Fruit fly (Drosophila melanogaster) whole organism, embryonic: Measurements from ENCODE around the gene Syx13.

Experiments
- Ada2b ChIP-seq: fragments of 200-800 bp; sonication (Bioruptor generic); IDR thresholded peaks from 2 replicates; pipeline ENCODE4 v1.3.6; 2022; ENCODE audit warnings: missing biosample characterization, missing genetic modification characterization
- Antp ChIP-seq: fragments of 200-800 bp; sonication (Bioruptor generic); optimal IDR thresholded peaks from 3 replicates; lab custom pipeline; 2016; ENCODE audit warnings: missing biosample characterization, missing genetic modification characterization
- CG10267 ChIP-seq: fragments of 200-800 bp; sonication (Bioruptor generic); optimal IDR thresholded peaks from 2 replicates; lab custom pipeline; 2018; ENCODE audit warnings: missing biosample characterization, mild to moderate bottlenecking, missing genetic modification characterization, moderate library complexity
- CG11398 ChIP-seq: fragments of 200-800 bp; sonication (Bioruptor generic); optimal IDR thresholded peaks from 2 replicates; lab custom pipeline; 2016; ENCODE audit warnings: missing biosample characterization, missing genetic modification characterization
- CG16813 ChIP-seq: fragments of 200-800 bp; sonication (Bioruptor generic); IDR thresholded peaks from 3 replicates; pipeline ENCODE4 v1.3.6; 2022; ENCODE audit warnings: missing biosample characterization, missing genetic modification characterization; ENCODE audit not compliant: partially characterized antibody
- CG17802 ChIP-seq: fragments of 200-800 bp; sonication (Bioruptor generic); optimal IDR thresholded peaks from 2 replicates; lab custom pipeline; 2018; ENCODE audit warnings: missing biosample characterization, mild to moderate bottlenecking, missing genetic modification characterization, moderate library complexity
- CG2129 ChIP-seq: fragments of 200-800 bp; sonication (Bioruptor generic); IDR thresholded peaks from 2 replicates; pipeline ENCODE4 v1.3.6; 2022; ENCODE audit warnings: missing biosample characterization, missing genetic modification characterization; ENCODE audit not compliant: partially characterized antibody
- CG31441 ChIP-seq: fragments of 200-800 bp; sonication (Bioruptor generic); IDR thresholded peaks from 2 replicates; pipeline ENCODE4 v1.3.6; 2022; ENCODE audit warnings: missing biosample characterization, missing genetic modification characterization
- CG33213 ChIP-seq: fragments of 200-800 bp; sonication (Bioruptor generic); optimal IDR thresholded peaks from 3 replicates; lab custom pipeline; 2016; ENCODE audit warnings: missing biosample characterization, missing genetic modification characterization
- CG34224 ChIP-seq: fragments of 200-800 bp; sonication (Bioruptor generic); IDR thresholded peaks from 3 replicates; pipeline ENCODE4 v1.3.6; 2022; ENCODE audit warnings: missing biosample characterization, missing genetic modification characterization; ENCODE audit not compliant: partially characterized antibody
- CG4617 ChIP-seq: fragments of 200-800 bp; sonication (Bioruptor generic); optimal IDR thresholded peaks from 3 replicates; lab custom pipeline; 2016; ENCODE audit warnings: missing biosample characterization, missing genetic modification characterization, borderline replicate concordance
- CG5245 ChIP-seq: fragments of 200-800 bp; sonication (Bioruptor generic); optimal IDR thresholded peaks from 3 replicates; lab custom pipeline; 2016; ENCODE audit warnings: missing biosample characterization, missing genetic modification characterization
- CG6175 ChIP-seq: fragments of 200-800 bp; sonication (Bioruptor generic); IDR thresholded peaks from 3 replicates; pipeline ENCODE4 v1.3.6; 2022; ENCODE audit warnings: missing biosample characterization, missing genetic modification characterization
- CG6272 ChIP-seq: fragments of 200-800 bp; sonication (Bioruptor generic); IDR thresholded peaks from 2 replicates; pipeline ENCODE4 v1.3.6; 2022; ENCODE audit warnings: missing biosample characterization, missing genetic modification characterization
- CG6791 ChIP-seq: fragments of 200-800 bp; sonication (Bioruptor generic); IDR thresholded peaks from 3 replicates; pipeline ENCODE4 v1.3.6; 2022; ENCODE audit warnings: missing biosample characterization, missing genetic modification characterization; ENCODE audit not compliant: partially characterized antibody
- CG7357 ChIP-seq: fragments of 200-800 bp; sonication (Bioruptor generic); IDR thresholded peaks from 3 replicates; pipeline ENCODE4 v1.3.6; 2022; ENCODE audit warnings: missing biosample characterization, missing genetic modification characterization
- CG8290 ChIP-seq, 3 experiments: fragments of 200-800 bp; sonication (Bioruptor generic); optimal IDR thresholded peaks; 2 replicates each; lab custom pipeline; 2016 to 2019; ENCODE audit warnings: missing biosample characterization in 3 of 3, missing genetic modification characterization in 3 of 3, mild to moderate bottlenecking in 2 of 3, moderate library complexity in 1 of 3
- CG9215 ChIP-seq: fragments of 200-800 bp; sonication (Bioruptor generic); IDR thresholded peaks from 2 replicates; pipeline ENCODE4 v1.3.6; 2022; ENCODE audit warnings: missing biosample characterization, missing genetic modification characterization
- Camta ChIP-seq: fragments of 200-800 bp; sonication (Bioruptor generic); optimal IDR thresholded peaks from 2 replicates; lab custom pipeline; 2016; ENCODE audit warnings: missing biosample characterization, missing genetic modification characterization
- D19B ChIP-seq: fragments of 200-800 bp; sonication (Bioruptor generic); optimal IDR thresholded peaks from 2 replicates; lab custom pipeline; 2017; ENCODE audit warnings: missing biosample characterization, mild to moderate bottlenecking, missing genetic modification characterization
- Dref ChIP-seq: fragments of 200-800 bp; sonication (Bioruptor generic); IDR thresholded peaks from 2 replicates; pipeline ENCODE4 v1.3.6; 2022; ENCODE audit warnings: missing biosample characterization, missing genetic modification characterization
- H2.0 ChIP-seq: fragments of 200-800 bp; sonication (Bioruptor generic); IDR thresholded peaks from 2 replicates; pipeline ENCODE4 v1.3.6; 2022; ENCODE audit warnings: missing biosample characterization, missing genetic modification characterization
- HLH4C ChIP-seq: fragments of 200-800 bp; sonication (Bioruptor generic); IDR thresholded peaks from 3 replicates; pipeline ENCODE4 v1.3.6; 2022; ENCODE audit warnings: missing biosample characterization, missing genetic modification characterization; ENCODE audit not compliant: partially characterized antibody
- MBD-R2 ChIP-seq: fragments of 200-800 bp; sonication (Bioruptor generic); IDR thresholded peaks from 2 replicates; pipeline ENCODE4 v1.3.6; 2022; ENCODE audit warnings: missing biosample characterization, missing genetic modification characterization
- Med ChIP-seq: fragments of 200-800 bp; sonication (Bioruptor generic); peaks from one replicate; lab custom pipeline; 2016; ENCODE audit warnings: missing biosample characterization, missing genetic modification characterization, mild to moderate bottlenecking, inconsistent platforms, moderate library complexity
- Opbp ChIP-seq: fragments of 200-800 bp; sonication (Bioruptor generic); IDR thresholded peaks from 3 replicates; pipeline ENCODE4 v1.3.6; 2022; ENCODE audit warnings: missing biosample characterization, missing genetic modification characterization; ENCODE audit not compliant: partially characterized antibody
- Ptx1 ChIP-seq: fragments of 200-800 bp; sonication (Bioruptor generic); IDR thresholded peaks from 2 replicates; pipeline ENCODE4 v1.3.6; 2022; ENCODE audit warnings: missing biosample characterization, missing genetic modification characterization
- Sry-β ChIP-seq: fragments of 200-800 bp; sonication (Bioruptor generic); optimal IDR thresholded peaks from 2 replicates; lab custom pipeline; 2018; ENCODE audit warnings: missing biosample characterization, mild to moderate bottlenecking, missing genetic modification characterization, moderate library complexity
- Xbp1 ChIP-seq: fragments of 200-800 bp; sonication (Bioruptor generic); optimal IDR thresholded peaks from 3 replicates; lab custom pipeline; 2016; ENCODE audit warnings: missing biosample characterization, mild to moderate bottlenecking, missing genetic modification characterization
- bbx ChIP-seq: fragments of 200-800 bp; sonication (Bioruptor generic); IDR thresholded peaks from 2 replicates; pipeline ENCODE4 v1.3.6; 2022; ENCODE audit warnings: missing biosample characterization, missing genetic modification characterization; ENCODE audit not compliant: partially characterized antibody
- bigmax ChIP-seq: fragments of 200-800 bp; sonication (Bioruptor generic); optimal IDR thresholded peaks from 2 replicates; lab custom pipeline; 2018; ENCODE audit warnings: missing biosample characterization, mild to moderate bottlenecking, missing genetic modification characterization
- bsh ChIP-seq, 2 experiments: fragments of 200-800 bp; sonication (Bioruptor generic); optimal IDR thresholded peaks; 2 replicates each; lab custom pipeline; 2017 to 2018; ENCODE audit warnings: mild to moderate bottlenecking in 2 of 2, missing biosample characterization in 2 of 2, missing genetic modification characterization in 2 of 2, moderate library complexity in 1 of 2
- dan ChIP-seq: fragments of 200-800 bp; sonication (Bioruptor generic); IDR thresholded peaks from 2 replicates; pipeline ENCODE4 v1.3.6; 2022; ENCODE audit warnings: missing biosample characterization, missing genetic modification characterization
- danr ChIP-seq: fragments of 200-800 bp; sonication (Bioruptor generic); IDR thresholded peaks from 2 replicates; pipeline ENCODE4 v1.3.6; 2022; ENCODE audit warnings: missing biosample characterization, missing genetic modification characterization
- disco-r ChIP-seq: fragments of 200-800 bp; sonication (Bioruptor generic); optimal IDR thresholded peaks from 2 replicates; lab custom pipeline; 2016; ENCODE audit warnings: missing biosample characterization, missing genetic modification characterization
- dpn ChIP-seq, 2 experiments: fragments of 200-800 bp; sonication (Bioruptor generic); optimal IDR thresholded peaks; 3 replicates each; lab custom pipeline; 2016; ENCODE audit warnings: missing biosample characterization in 2 of 2, missing genetic modification characterization in 2 of 2
- gro ChIP-seq: fragments of 200-800 bp; sonication (Bioruptor generic); optimal IDR thresholded peaks from 2 replicates; lab custom pipeline; 2016; ENCODE audit warnings: missing biosample characterization, missing genetic modification characterization
- hbn ChIP-seq: fragments of 200-800 bp; sonication (Bioruptor generic); IDR thresholded peaks from 2 replicates; pipeline ENCODE4 v1.3.6; 2022; ENCODE audit warnings: missing biosample characterization, missing genetic modification characterization; ENCODE audit not compliant: partially characterized antibody
- hkb ChIP-seq, 2 experiments: fragments of 200-800 bp in 1 of 2; fragments of >200 bp in 1 of 2; sonication (Bioruptor generic) in 1 of 2; IDR thresholded peaks in 1 of 2; optimal IDR thresholded peaks in 1 of 2; 2 replicates each; pipeline versions ENCODE4 v1.3.6 to Lab custom; 2017 to 2022; ENCODE audit warnings: missing biosample characterization in 1 of 2, missing genetic modification characterization in 1 of 2
- mld ChIP-seq: fragments of 200-800 bp; sonication (Bioruptor generic); IDR thresholded peaks from 3 replicates; pipeline ENCODE4 v1.3.6; 2022; ENCODE audit warnings: missing biosample characterization, missing genetic modification characterization; ENCODE audit not compliant: partially characterized antibody
- otp ChIP-seq: fragments of 200-800 bp; sonication (Bioruptor generic); IDR thresholded peaks from 3 replicates; pipeline ENCODE4, ENCODE4 v1.3.6; 2022; ENCODE audit warnings: missing biosample characterization, missing genetic modification characterization
- pita ChIP-seq: fragments of 200-800 bp; sonication (Bioruptor generic); optimal IDR thresholded peaks from 2 replicates; lab custom pipeline; 2017; ENCODE audit warnings: missing biosample characterization, mild to moderate bottlenecking, missing genetic modification characterization
- pzg ChIP-seq: fragments of 200-800 bp; sonication (Bioruptor generic); optimal IDR thresholded peaks from 3 replicates; lab custom pipeline; 2018; ENCODE audit warnings: missing biosample characterization, mild to moderate bottlenecking, missing genetic modification characterization, moderate library complexity
- ranshi ChIP-seq: fragments of 200-800 bp; sonication (Bioruptor generic); IDR thresholded peaks from 2 replicates; pipeline ENCODE4 v1.3.6; 2022; ENCODE audit warnings: missing biosample characterization, missing genetic modification characterization
- row ChIP-seq: fragments of 200-800 bp; sonication (Bioruptor generic); IDR thresholded peaks from 3 replicates; pipeline ENCODE4 v1.3.6; 2022; ENCODE audit warnings: missing biosample characterization, missing genetic modification characterization
- sisA ChIP-seq: fragments of 200-800 bp; sonication (Bioruptor generic); IDR thresholded peaks from 2 replicates; pipeline ENCODE4 v1.3.6; 2022; ENCODE audit warnings: missing biosample characterization, missing genetic modification characterization
- tap ChIP-seq: fragments of 200-800 bp; optimal IDR thresholded peaks from 3 replicates; lab custom pipeline; 2019; ENCODE audit warnings: missing biosample characterization, mild to moderate bottlenecking, missing genetic modification characterization, moderate library complexity
- vvl ChIP-seq: fragments of 200-800 bp; sonication (Bioruptor generic); IDR thresholded peaks from 2 replicates; pipeline ENCODE4 v1.3.6; 2022; ENCODE audit warnings: missing biosample characterization, missing genetic modification characterization

The Syx13 gene

dm6 chr3L:13015195-13015822 is 28.9 kb upstream of the Syx13 start, which contains the start of gene MICAL-like (continued):
- TF ChIP-seq otp (GFP tag; lab: Robert Waterston, UW) (peak; percentile 11; the same call in 1 of the 3 replicates), Ada2b (GFP tag; lab: Robert Waterston, UW) (peak; percentile 49), pzg (GFP tag; lab: Kevin White, UChicago) (peak; percentile 39), Camta (GFP tag; lab: Kevin White, UChicago) (peak; percentile 10), H2.0 (peak; percentile 13; the same call in 1 of the 2 replicates), CG6175 (GFP tag; lab: Robert Waterston, UW) (no peak), CG31441 (GFP tag; lab: Robert Waterston, UW) (no peak), CG17802 (tag; lab: Kevin White, UChicago) (peak; percentile 42), sisA (peak; percentile 57; the same call in 1 of the 2 replicates), row (GFP tag; lab: Robert Waterston, UW) (peak; percentile 85), CG9215 (GFP tag; lab: Robert Waterston, UW) (no peak), CG16813 (GFP tag; lab: Robert Waterston, UW) (peak; percentile 73), CG4617 (peak; percentile 6), Ptx1 (GFP tag; lab: Robert Waterston, UW) (peak; percentile 37), dpn (GFP tag; optimal IDR thresholded peaks at IDR 0.05; lab: Kevin White, UChicago) (peak in 1 of 2 experiments; percentile 21), danr (0 out of 2 replicates have a peak, but pooled peaks have one; percentile 22), CG10267 (tag; lab: Kevin White, UChicago) (no peak), bsh (GFP tag; optimal IDR thresholded peaks at IDR 0.05; lab: Kevin White, UChicago) (peak in 1 of 2 experiments; percentile 28), bbx (GFP tag; lab: Robert Waterston, UW) (peak; percentile 72), Opbp (GFP tag; lab: Robert Waterston, UW) (peak; percentile 54; the same call in 1 of the 3 replicates), hbn (GFP tag; lab: Robert Waterston, UW) (peak; percentile 88), hkb (optimal IDR thresholded peaks at IDR 0.05; lab: Kevin White, UChicago) (no peak), hkb (GFP tag; IDR thresholded peaks at IDR 0.05; lab: Robert Waterston, UW) (peak; percentile 36; the same call in 1 of the 2 replicates), Med (GFP tag; lab: Kevin White, UChicago) (peak; percentile 87), CG7357 (peak; percentile 78), CG2129 (GFP tag; lab: Robert Waterston, UW) (peak; percentile 67), mld (GFP tag; lab: Robert Waterston, UW) (peak; percentile 68; the same call in 1 of the 3 replicates), Dref (GFP tag; lab: Robert Waterston, UW) (peak; percentile 66), CG34224 (GFP tag; lab: Robert Waterston, UW) (peak; percentile 79), CG5245 (GFP tag; lab: Kevin White, UChicago) (peak; percentile 13), D19B (GFP tag; lab: Kevin White, UChicago) (no peak), Antp (GFP tag; lab: Kevin White, UChicago) (peak; percentile 47), MBD-R2 (GFP tag; lab: Robert Waterston, UW) (peak; percentile 65), CG6272 (GFP tag; lab: Robert Waterston, UW) (peak; percentile 12; the same call in 1 of the 2 replicates), vvl (GFP tag; lab: Robert Waterston, UW) (peak; percentile 6; the same call in 1 of the 2 replicates), bigmax (GFP tag; lab: Kevin White, UChicago) (no peak), Xbp1 (GFP tag; lab: Kevin White, UChicago) (peak; percentile 21), CG8290 (GFP tag; optimal IDR thresholded peaks at IDR 0.05; lab: Kevin White, UChicago) (peak; percentile 47), CG8290 (tag; optimal IDR thresholded peaks at IDR 0.05; lab: Kevin White, UChicago) (peak; percentile 14 to 26), pita (GFP tag; lab: Kevin White, UChicago) (no peak), HLH4C (peak; percentile 79), CG11398 (GFP tag; lab: Kevin White, UChicago) (no peak), tap (tag; lab: Kevin White, UChicago) (no peak), CG33213 (GFP tag; lab: Kevin White, UChicago) (peak; percentile 45), dan (no peak), disco-r (no peak), CG6791 (GFP tag; lab: Robert Waterston, UW) (peak; percentile 77), ranshi (GFP tag; lab: Robert Waterston, UW) (peak; percentile 40), gro (GFP tag; lab: Kevin White, UChicago) (peak; percentile 37), Sry-β (GFP tag; lab: Kevin White, UChicago) (no peak)
